Worm (Caenorhabditis elegans): ENCODE results near the gene nspc-19.
A peak's percentile ranks its signal among the peaks of the same experiment; 100 is the strongest.

nspc-19 gene

DNA sequence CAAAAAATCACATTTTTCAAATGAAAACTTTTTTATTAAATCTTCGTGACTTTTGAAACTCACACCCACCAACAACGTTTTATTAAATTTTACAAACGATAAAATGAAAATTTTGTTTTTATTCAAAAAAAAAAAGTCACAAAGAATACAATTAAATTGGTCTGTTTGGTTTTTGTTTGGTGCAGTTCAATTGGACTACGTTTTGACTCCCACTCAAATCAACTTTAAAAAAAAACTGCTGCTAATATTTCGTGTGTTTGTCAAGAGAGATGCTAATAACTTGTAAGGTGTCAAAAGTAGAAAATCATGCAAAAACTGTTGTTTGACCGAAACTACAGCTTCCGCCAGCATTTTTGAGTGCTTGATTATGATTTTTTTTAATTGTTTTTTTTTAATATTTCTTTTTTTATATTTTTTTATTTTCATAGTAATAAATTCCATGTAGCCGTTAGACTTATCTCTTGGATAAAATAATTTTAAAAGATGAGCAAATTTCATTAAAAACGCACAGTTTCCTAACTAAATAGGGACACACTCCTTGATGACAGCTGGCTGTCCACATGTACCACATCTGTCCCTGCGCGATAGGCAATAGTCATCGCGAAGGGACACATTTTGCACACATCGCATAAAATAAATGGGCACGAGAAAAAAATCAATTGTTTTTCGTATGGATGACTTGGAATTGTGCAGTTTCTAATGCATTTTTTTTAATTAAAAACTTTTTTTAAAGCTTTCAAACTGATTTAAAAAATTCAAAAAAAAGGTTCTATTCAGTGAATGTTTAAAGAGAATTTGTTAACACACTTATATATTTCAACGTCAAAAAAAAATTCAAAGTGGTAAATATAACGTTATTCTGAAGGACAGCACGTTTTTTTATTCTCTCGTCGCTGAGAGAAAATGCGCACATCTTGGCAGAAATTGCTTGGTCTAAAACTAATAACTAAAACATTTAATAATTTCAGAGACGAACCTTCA lies 2.9 kb upstream of the nspc-19 start (continued):
- peak; percentile 87 for TF ChIP-seq ceh-14 (tag; optimal IDR thresholded peaks at IDR 0.05)
- TF ChIP-seq elt-4 (tag; optimal IDR thresholded peaks at IDR 0.05), result no peak
- peak; percentile 75 for TF ChIP-seq ets-4 (tag; optimal IDR thresholded peaks at IDR 0.05)
- TF ChIP-seq K09A11.1 (tag; optimal IDR thresholded peaks at IDR 0.05; ENCODE audit: insufficient read depth), result peak; percentile 89
- peak; percentile 87 for TF ChIP-seq hlh-30 (tag; optimal IDR thresholded peaks at IDR 0.05; ENCODE audit: insufficient read depth)
- TF ChIP-seq npax-4 (tag; optimal IDR thresholded peaks at IDR 0.05), result no peak
- no peak for TF ChIP-seq hlh-6 (tag; optimal IDR thresholded peaks at IDR 0.05)
- TF ChIP-seq tbx-2 (tag; optimal IDR thresholded peaks at IDR 0.05), result peak; percentile 96
- TF ChIP-seq pax-1 (tag; optimal IDR thresholded peaks at IDR 0.05), result peak; percentile 91
- peak; percentile 56 for TF ChIP-seq tbx-7 (tag; optimal IDR thresholded peaks at IDR 0.05)
- TF ChIP-seq ceh-48 (tag; optimal IDR thresholded peaks at IDR 0.05), result peak; percentile 99
- no peak for TF ChIP-seq che-1 (tag; optimal IDR thresholded peaks at IDR 0.05)
- TF ChIP-seq ceh-2 (tag; optimal IDR thresholded peaks at IDR 0.05), result peak; percentile 72
- TF ChIP-seq sox-2 (GFP tag; IDR thresholded peaks at IDR 0.05), result peak; percentile 79
- peak; percentile 95 for TF ChIP-seq ref-2 (tag; optimal IDR thresholded peaks at IDR 0.05)
- peak; percentile 96 for TF ChIP-seq dve-1 (tag; optimal IDR thresholded peaks at IDR 0.05)
- peak; percentile 73 for TF ChIP-seq fkh-10 (GFP tag; optimal IDR thresholded peaks at IDR 0.05)
- no peak for TF ChIP-seq hlh-13 (GFP tag; optimal IDR thresholded peaks at IDR 0.05)
- peak; percentile 55 for TF ChIP-seq odd-2 (tag; optimal IDR thresholded peaks at IDR 0.05)
- TF ChIP-seq pha-2 (tag; optimal IDR thresholded peaks at IDR 0.05), result peak; percentile 68
- peak; percentile 79 for TF ChIP-seq syd-9 (tag; optimal IDR thresholded peaks at IDR 0.05)
- TF ChIP-seq pag-3 (tag; optimal IDR thresholded peaks at IDR 0.05; ENCODE audit: borderline replicate concordance), result no peak
- TF ChIP-seq ceh-31 (tag; optimal IDR thresholded peaks at IDR 0.05), result peak; percentile 96
- peak; percentile 84 for TF ChIP-seq pqm-1 (tag; optimal IDR thresholded peaks at IDR 0.05)
- peak; percentile 98 for TF ChIP-seq nhr-11 (tag; optimal IDR thresholded peaks at IDR 0.05)
- TF ChIP-seq ceh-24 (tag; optimal IDR thresholded peaks at IDR 0.05), result no peak
- peak; percentile 25 for TF ChIP-seq lin-11 (tag; optimal IDR thresholded peaks at IDR 0.05)
- TF ChIP-seq ceh-30 (tag; optimal IDR thresholded peaks at IDR 0.05), result peak; percentile 92
- peak; percentile 23 for TF ChIP-seq gmeb-2 (tag; optimal IDR thresholded peaks at IDR 0.05)
- TF ChIP-seq eyg-1 (tag; optimal IDR thresholded peaks at IDR 0.05), result peak; percentile 62
- TF ChIP-seq T23F11.4 (GFP tag; optimal IDR thresholded peaks at IDR 0.05), result peak; percentile 42
- TF ChIP-seq C08G9.2 (tag; optimal IDR thresholded peaks at IDR 0.05), result peak; percentile 68
- no peak for TF ChIP-seq ceh-45 (GFP tag; IDR thresholded peaks at IDR 0.05)
- TF ChIP-seq ceh-19 (GFP tag; optimal IDR thresholded peaks at IDR 0.05), result peak; percentile 40
- TF ChIP-seq ztf-16 (tag; optimal IDR thresholded peaks at IDR 0.05), result peak; percentile 79
- peak; percentile 78 for TF ChIP-seq ceh-22 (tag; optimal IDR thresholded peaks at IDR 0.05)
- peak; percentile 86 for TF ChIP-seq pros-1 (tag; optimal IDR thresholded peaks at IDR 0.05)
- no peak for TF ChIP-seq pha-4 (tag; optimal IDR thresholded peaks at IDR 0.05)
- TF ChIP-seq dmd-4 (tag; optimal IDR thresholded peaks at IDR 0.05; ENCODE audit: borderline replicate concordance), result no peak
- TF ChIP-seq unc-3 (GFP tag; conservative IDR thresholded peaks at IDR 0.05), result 0 out of 2 replicates have a peak, but pooled peaks have one; percentile 53
- peak; percentile 64 for TF ChIP-seq unc-3 (tag; optimal IDR thresholded peaks at IDR 0.05)
- TF ChIP-seq ceh-34 (tag; optimal IDR thresholded peaks at IDR 0.05), result peak; percentile 92
- TF ChIP-seq ama-1 (optimal IDR thresholded peaks at IDR 0.05), result no peak
- peak; percentile 82 for TF ChIP-seq elt-2 (tag; optimal IDR thresholded peaks at IDR 0.05)
- TF ChIP-seq sdc-2 (tag; optimal IDR thresholded peaks at IDR 0.05), result peak; percentile 100
- TF ChIP-seq ahr-1 (tag; optimal IDR thresholded peaks at IDR 0.05), result peak; percentile 62
- TF ChIP-seq ceh-9 (tag; optimal IDR thresholded peaks at IDR 0.05), result no peak
- TF ChIP-seq fax-1 (tag; optimal IDR thresholded peaks at IDR 0.05), result no peak

Measured in whole organism, late embryonic.